Worm (Caenorhabditis elegans): ENCODE measurements around the gene dre-1.
A peak's percentile ranks its signal among the peaks of the same experiment; 100 is the strongest.

- TF ChIP-seq pqm-1 (tag; optimal IDR thresholded peaks at IDR 0.05) (no peak), lsy-12 (tag; optimal IDR thresholded peaks at IDR 0.05) (no peak), ama-1 (optimal IDR thresholded peaks at IDR 0.05) (no peak), nhr-25 (tag; optimal IDR thresholded peaks at IDR 0.05) (no peak), elt-2 (tag; optimal IDR thresholded peaks at IDR 0.05) (peak; percentile 67), nhr-11 (tag; optimal IDR thresholded peaks at IDR 0.05) (no peak), lin-39 (tag; optimal IDR thresholded peaks at IDR 0.05) (no peak), ztf-11 (tag; optimal IDR thresholded peaks at IDR 0.05) (no peak), elt-1 (tag; optimal IDR thresholded peaks at IDR 0.05) (no peak), nhr-12 (tag; optimal IDR thresholded peaks at IDR 0.05) (no peak), ceh-82 (tag; optimal IDR thresholded peaks at IDR 0.05) (no peak), mdl-1 (tag; optimal IDR thresholded peaks at IDR 0.05) (no peak), snpc-4 (tag; optimal IDR thresholded peaks at IDR 0.05) (no peak)
Observed at ce11 chrV:6546450-6547171, at the start of gene dre-1.
